Worm (Caenorhabditis elegans) whole organism, L2 larva: Measurements from ENCODE around the gene Y54G2A.12.

Experiments used
- blmp-1 ChIP-seq: sonication (generic microtip); optimal IDR thresholded peaks from 2 replicates; lab custom pipeline; 2017; ENCODE audit warnings: missing genetic modification characterization, mild to moderate bottlenecking, missing compliant biosample characterization, antibody characterized with exemption, moderate library complexity; ENCODE audit not compliant: insufficient read depth
- ceh-82 ChIP-seq: fragments of 150-350 bp; optimal IDR thresholded peaks from 2 replicates; lab custom pipeline; 2014; ENCODE audit warnings: missing biosample characterization, missing genetic modification characterization
- egl-27 ChIP-seq: sonication (generic microtip); optimal IDR thresholded peaks from 3 replicates; lab custom pipeline; 2017; ENCODE audit warnings: missing biosample characterization, missing genetic modification reagents, missing genetic modification characterization
- gmeb-1 ChIP-seq: fragments of 150-350 bp; optimal IDR thresholded peaks from 2 replicates; lab custom pipeline; 2014; ENCODE audit warnings: missing biosample characterization, missing genetic modification characterization
- mdl-1 ChIP-seq, 2 experiments: fragments of 150-350 bp in 1 of 2; sonication (generic microtip) in 1 of 2; optimal IDR thresholded peaks; 2 replicates each; lab custom pipeline; 2017; ENCODE audit warnings: missing biosample characterization in 2 of 2, missing genetic modification characterization in 2 of 2
- nhr-129 ChIP-seq: fragments of 150-350 bp; optimal IDR thresholded peaks from 2 replicates; lab custom pipeline; 2014; ENCODE audit warnings: missing biosample characterization, missing genetic modification characterization
- zag-1 ChIP-seq: fragments of 150-350 bp; optimal IDR thresholded peaks from 2 replicates; lab custom pipeline; 2014; ENCODE audit warnings: missing biosample characterization, missing genetic modification characterization
- ztf-4 ChIP-seq: fragments of 150-350 bp; optimal IDR thresholded peaks from 2 replicates; lab custom pipeline; 2014; ENCODE audit warnings: missing biosample characterization, missing genetic modification characterization

ce11 chrIV:2765048-2765708 is 17.5 kb downstream of the Y54G2A.12 start:
- no peak for TF ChIP-seq nhr-129
- no peak for TF ChIP-seq egl-27 (tag; lab: Kevin White, UChicago)
- no peak for TF ChIP-seq zag-1
- TF ChIP-seq mdl-1 (tag; optimal IDR thresholded peaks at IDR 0.05; lab: Kevin White, UChicago): no peak
- TF ChIP-seq ztf-4 (tag; lab: Kevin White, UChicago): no peak
- no peak for TF ChIP-seq ceh-82
- no peak for TF ChIP-seq gmeb-1
- no peak for TF ChIP-seq blmp-1 (tag; lab: Kevin White, UChicago)
